Worm (Caenorhabditis elegans) whole organism, young adult: ENCODE results near the gene F15B9.6.
A peak's percentile ranks its signal among the peaks of the same experiment; 100 is the strongest.

ENCODE experiments used
- B0019.2 ChIP-seq: fragments of 200-800 bp; sonication (Bioruptor generic); conservative IDR thresholded peaks from 2 replicates; pipeline ENCODE4 v1.3.6; 2022; ENCODE audit warnings: missing genetic modification reagents, missing genetic modification characterization, missing compliant biosample characterization
- F10E7.11 ChIP-seq: sonication (generic microtip); optimal IDR thresholded peaks from 2 replicates; lab custom pipeline; 2017; ENCODE audit warnings: mild to moderate bottlenecking, missing genetic modification characterization, moderate library complexity, missing compliant biosample characterization
- F23B12.7 ChIP-seq: sonication (generic microtip); optimal IDR thresholded peaks from 2 replicates; lab custom pipeline; 2017; ENCODE audit warnings: missing genetic modification characterization, mild to moderate bottlenecking, missing compliant biosample characterization, antibody characterized with exemption, moderate library complexity; ENCODE audit not compliant: insufficient read depth
- F33H1.4 ChIP-seq: fragments of 200-800 bp; sonication (Bioruptor generic); IDR thresholded peaks from 2 replicates; pipeline ENCODE4 v1.3.6; 2022; ENCODE audit warnings: missing genetic modification reagents, missing genetic modification characterization, missing compliant biosample characterization
- K11D2.4 ChIP-seq: fragments of 200-800 bp; sonication (Bioruptor generic); IDR thresholded peaks from 2 replicates; pipeline ENCODE4 v1.3.6; 2022; ENCODE audit warnings: missing genetic modification reagents, missing genetic modification characterization, missing compliant biosample characterization
- Y67H2A.10 ChIP-seq: fragments of 200-800 bp; sonication (Bioruptor generic); conservative IDR thresholded peaks from 2 replicates; pipeline ENCODE4 v1.3.6; 2022; ENCODE audit warnings: missing genetic modification reagents, missing genetic modification characterization, missing compliant biosample characterization
- Y79H2A.3 ChIP-seq: fragments of 200-800 bp; sonication (Bioruptor generic); conservative IDR thresholded peaks from 2 replicates; pipeline ENCODE4 v1.3.6; 2022; ENCODE audit warnings: missing genetic modification reagents, missing genetic modification characterization, missing compliant biosample characterization
- ZK185.1 ChIP-seq: sonication (generic microtip); optimal IDR thresholded peaks from 2 replicates; lab custom pipeline; 2016; ENCODE audit warnings: mild to moderate bottlenecking, missing genetic modification characterization, missing compliant biosample characterization; ENCODE audit not compliant: poor library complexity, severe bottlenecking
- aptf-2 ChIP-seq: fragments of 200-800 bp; sonication (Bioruptor generic); conservative IDR thresholded peaks from 2 replicates; pipeline ENCODE4 v1.3.6; 2022; ENCODE audit warnings: missing genetic modification reagents, missing genetic modification characterization, missing compliant biosample characterization
- atf-7 ChIP-seq: sonication (generic microtip); optimal IDR thresholded peaks from 2 replicates; lab custom pipeline; 2017; ENCODE audit warnings: mild to moderate bottlenecking, missing genetic modification characterization, missing compliant biosample characterization
- athp-1 ChIP-seq: sonication (generic microtip); optimal IDR thresholded peaks from 2 replicates; lab custom pipeline; 2017; ENCODE audit warnings: mild to moderate bottlenecking, missing genetic modification characterization, missing compliant biosample characterization
- attf-6 ChIP-seq: fragments of 200-800 bp; sonication (Bioruptor generic); IDR thresholded peaks from 2 replicates; pipeline ENCODE4 v1.3.6; 2022; ENCODE audit warnings: missing genetic modification reagents, missing genetic modification characterization, missing compliant biosample characterization
- ceh-100 ChIP-seq: fragments of 200-800 bp; sonication (Bioruptor generic); IDR thresholded peaks from 2 replicates; pipeline ENCODE4 v1.3.6; 2022; ENCODE audit warnings: missing genetic modification reagents, missing genetic modification characterization, missing compliant biosample characterization
- ceh-27 ChIP-seq: fragments of 200-800 bp; sonication (Bioruptor generic); optimal IDR thresholded peaks from 2 replicates; lab custom pipeline; 2018; ENCODE audit warnings: mild to moderate bottlenecking, missing genetic modification characterization, moderate library complexity, missing compliant biosample characterization
- dpl-1 ChIP-seq: fragments of 150-350 bp; optimal IDR thresholded peaks from 2 replicates; lab custom pipeline; 2014; ENCODE audit warnings: missing biosample characterization, missing genetic modification reagents, missing genetic modification characterization
- efl-1 ChIP-seq: fragments of 150-350 bp; optimal IDR thresholded peaks from 2 replicates; lab custom pipeline; 2014; ENCODE audit warnings: missing biosample characterization, missing genetic modification reagents, missing genetic modification characterization
- egrh-3 ChIP-seq: fragments of 200-800 bp; sonication (Bioruptor generic); IDR thresholded peaks from 2 replicates; pipeline ENCODE4 v1.3.6; 2022; ENCODE audit warnings: missing genetic modification reagents, missing genetic modification characterization, missing compliant biosample characterization
- ets-4 ChIP-seq: fragments of 200-800 bp; sonication (Bioruptor generic); optimal IDR thresholded peaks from 2 replicates; lab custom pipeline; 2018; ENCODE audit warnings: mild to moderate bottlenecking, missing genetic modification characterization, missing compliant biosample characterization
- hlh-26 ChIP-seq: fragments of 200-800 bp; sonication (Bioruptor generic); conservative IDR thresholded peaks from 2 replicates; pipeline ENCODE4 v1.3.6; 2022; ENCODE audit warnings: missing genetic modification reagents, missing genetic modification characterization, missing compliant biosample characterization
- hmg-20 ChIP-seq: fragments of 200-800 bp; sonication (Bioruptor generic); IDR thresholded peaks from 2 replicates; pipeline ENCODE4 v1.3.6; 2022; ENCODE audit warnings: missing genetic modification reagents, missing genetic modification characterization, missing compliant biosample characterization
- lag-1 ChIP-seq: fragments of 200-800 bp; sonication (Bioruptor generic); IDR thresholded peaks from 2 replicates; pipeline ENCODE4 v1.3.6; 2022; ENCODE audit warnings: missing genetic modification reagents, missing genetic modification characterization, missing compliant biosample characterization
- lin-35 ChIP-seq, 3 experiments: fragments of 150-350 bp in 2 of 3; sonication (generic microtip) in 1 of 3; optimal IDR thresholded peaks; 2 replicates each; lab custom pipeline; 2014 to 2018; ENCODE audit warnings: missing biosample characterization in 3 of 3, missing genetic modification characterization in 3 of 3, missing genetic modification reagents in 3 of 3
- lin-40 ChIP-seq: sonication (generic microtip); optimal IDR thresholded peaks from 2 replicates; lab custom pipeline; 2016; ENCODE audit warnings: missing genetic modification characterization, mild to moderate bottlenecking, missing compliant biosample characterization, missing genotype, missing genetic modification reagents
- lin-54 ChIP-seq: fragments of 200-800 bp; sonication (Bioruptor generic); optimal IDR thresholded peaks from 2 replicates; lab custom pipeline; 2018; ENCODE audit warnings: mild to moderate bottlenecking, missing genetic modification characterization, missing compliant biosample characterization
- lsl-1 ChIP-seq: fragments of 200-800 bp; sonication (Bioruptor generic); optimal IDR thresholded peaks from 2 replicates; lab custom pipeline; 2018; ENCODE audit warnings: mild to moderate bottlenecking, missing genetic modification characterization, moderate library complexity, missing compliant biosample characterization
- madf-6 ChIP-seq: fragments of 200-800 bp; sonication (Bioruptor generic); IDR thresholded peaks from 2 replicates; pipeline ENCODE4 v1.3.6; 2022; ENCODE audit warnings: missing genetic modification reagents, missing genetic modification characterization, missing compliant biosample characterization
- mxl-1 ChIP-seq: sonication (generic microtip); optimal IDR thresholded peaks from 2 replicates; lab custom pipeline; 2016; ENCODE audit warnings: missing genetic modification characterization, missing compliant biosample characterization
- nfyb-1 ChIP-seq: fragments of 200-800 bp; sonication (Bioruptor generic); IDR thresholded peaks from 2 replicates; pipeline ENCODE4 v1.3.6; 2022; ENCODE audit warnings: missing genetic modification reagents, missing genetic modification characterization, missing compliant biosample characterization
- nhr-179 ChIP-seq: sonication (generic microtip); optimal IDR thresholded peaks from 2 replicates; lab custom pipeline; 2016; ENCODE audit warnings: mild to moderate bottlenecking, missing genetic modification characterization, missing compliant biosample characterization
- nhr-80 ChIP-seq: sonication (generic microtip); optimal IDR thresholded peaks from 2 replicates; lab custom pipeline; 2016; ENCODE audit warnings: missing genetic modification characterization, missing compliant biosample characterization
- nhr-90 ChIP-seq: sonication (generic microtip); optimal IDR thresholded peaks from 2 replicates; lab custom pipeline; 2016; ENCODE audit warnings: missing genotype, mild to moderate bottlenecking, missing genetic modification characterization, missing compliant biosample characterization
- pbrm-1 ChIP-seq: fragments of 200-800 bp; sonication (Bioruptor generic); IDR thresholded peaks from 2 replicates; pipeline ENCODE4 v1.3.6; 2022; ENCODE audit warnings: missing genetic modification reagents, missing genetic modification characterization, missing compliant biosample characterization
- snpc-1.1 ChIP-seq: sonication (generic microtip); optimal IDR thresholded peaks from 2 replicates; lab custom pipeline; 2017; ENCODE audit warnings: missing genetic modification characterization, mild to moderate bottlenecking, missing compliant biosample characterization, antibody characterized with exemption, moderate library complexity, missing genotype, missing genetic modification reagents; ENCODE audit not compliant: insufficient read depth
- snpc-4 ChIP-seq, 5 experiments: fragments of 150-350 bp in 1 of 5; sonication (generic microtip) in 4 of 5; optimal IDR thresholded peaks; 2 replicates each; lab custom pipeline; 2014 to 2018; ENCODE audit warnings: missing genetic modification characterization in 5 of 5, missing biosample characterization in 3 of 5, antibody characterized with exemption in 2 of 5, mild to moderate bottlenecking in 2 of 5, missing compliant biosample characterization in 2 of 5, missing genotype in 2 of 5, moderate library complexity in 2 of 5, missing genetic modification reagents in 1 of 5
- tlf-1 ChIP-seq: fragments of 200-800 bp; sonication (Bioruptor generic); optimal IDR thresholded peaks from 2 replicates; lab custom pipeline; 2018; ENCODE audit warnings: mild to moderate bottlenecking, missing genetic modification characterization, missing compliant biosample characterization
- unc-62 ChIP-seq: fragments of 150-350 bp; optimal IDR thresholded peaks from 2 replicates; lab custom pipeline; 2014; ENCODE audit warnings: missing biosample characterization, missing genetic modification reagents, missing genetic modification characterization
- ztf-18 ChIP-seq: sonication (generic microtip); optimal IDR thresholded peaks from 2 replicates; lab custom pipeline; 2016; ENCODE audit warnings: missing genotype, mild to moderate bottlenecking, missing genetic modification characterization, missing compliant biosample characterization
- ztf-22 ChIP-seq: fragments of 200-800 bp; sonication (Bioruptor generic); optimal IDR thresholded peaks from 2 replicates; lab custom pipeline; 2018; ENCODE audit warnings: mild to moderate bottlenecking, missing genetic modification characterization, moderate library complexity, missing compliant biosample characterization
- ztf-28 ChIP-seq: fragments of 200-800 bp; sonication (Bioruptor generic); IDR thresholded peaks from 2 replicates; pipeline ENCODE4 v1.3.6; 2022; ENCODE audit warnings: missing genetic modification reagents, missing genetic modification characterization, missing compliant biosample characterization
- ztf-6 ChIP-seq: fragments of 200-800 bp; sonication (Bioruptor generic); IDR thresholded peaks from 2 replicates; pipeline ENCODE4 v1.3.6; 2022; ENCODE audit warnings: missing genetic modification reagents, missing genetic modification characterization, missing compliant biosample characterization

The F15B9.6 gene

DNA sequence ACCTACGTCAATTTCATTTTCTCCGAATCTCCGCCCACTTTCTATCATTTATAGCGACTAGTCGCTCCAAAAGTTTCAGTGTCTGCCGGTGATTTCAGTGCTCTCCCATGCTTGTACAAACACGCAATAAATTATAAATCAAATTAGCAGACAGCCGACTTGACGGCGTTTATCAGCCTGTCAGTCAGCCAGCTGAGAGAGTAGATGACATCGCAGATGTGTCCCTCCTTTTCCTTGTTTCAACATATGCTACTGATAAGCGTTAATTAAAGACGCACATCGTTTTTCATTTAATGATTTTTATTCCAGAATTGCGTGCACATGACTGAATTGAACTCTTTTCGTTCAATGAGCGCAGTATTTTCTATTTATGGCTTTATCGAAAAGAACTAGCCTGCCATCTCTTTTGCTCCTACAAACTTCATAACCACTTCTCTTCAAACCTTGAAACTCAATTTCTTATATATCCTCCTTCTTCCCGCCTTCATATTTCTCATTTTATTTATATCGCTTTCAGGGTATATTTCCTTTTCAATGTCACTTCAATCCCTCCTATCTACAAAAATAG is 29.3 kb downstream of the F15B9.6 start, which contains the start of gene lap-2 (continued):
- TF ChIP-seq snpc-1.1 (tag; lab: Kevin White, UChicago) (no peak), efl-1 (GFP tag; lab: Kevin White, UChicago) (no peak), ceh-27 (GFP tag; lab: Kevin White, UChicago) (no peak), Y79H2A.3 (no peak), ztf-6 (GFP tag; lab: Robert Waterston, UW) (no peak), F10E7.11 (no peak), ZK185.1 (tag; lab: Kevin White, UChicago) (peak; percentile 46), mxl-1 (no peak), nhr-179 (tag; lab: Kevin White, UChicago) (no peak), ztf-18 (tag; lab: Kevin White, UChicago) (no peak), ztf-22 (GFP tag; lab: Kevin White, UChicago) (peak; percentile 33), ets-4 (GFP tag; lab: Kevin White, UChicago) (peak; percentile 64), lsl-1 (peak; percentile 16), attf-6 (GFP tag; lab: Robert Waterston, UW) (no peak), unc-62 (GFP tag; lab: Kevin White, UChicago) (peak; percentile 90), lin-35 (GFP tag; optimal IDR thresholded peaks at IDR 0.05; lab: Kevin White, UChicago) (no peak), tlf-1 (GFP tag; lab: Kevin White, UChicago) (peak; percentile 42), hlh-26 (GFP tag; lab: Robert Waterston, UW) (no peak), hmg-20 (GFP tag; lab: Robert Waterston, UW) (no peak), ztf-28 (GFP tag; lab: Robert Waterston, UW) (no peak), snpc-4 (GFP tag; optimal IDR thresholded peaks at IDR 0.05; lab: Kevin White, UChicago) (no peak), snpc-4 (tag; optimal IDR thresholded peaks at IDR 0.05; lab: Kevin White, UChicago) (peak in 1 of 4 experiments; percentile 26), K11D2.4 (0 out of 2 replicates have a peak, but pooled peaks have one; percentile 33), ceh-100 (GFP tag; lab: Robert Waterston, UW) (no peak), Y67H2A.10 (GFP tag; lab: Robert Waterston, UW) (no peak), nhr-90 (tag; lab: Kevin White, UChicago) (peak; percentile 46), lin-54 (no peak), nfyb-1 (GFP tag; lab: Robert Waterston, UW) (peak; percentile 62; the same call in 1 of the 2 replicates), lag-1 (GFP tag; lab: Robert Waterston, UW) (no peak)

DNA sequence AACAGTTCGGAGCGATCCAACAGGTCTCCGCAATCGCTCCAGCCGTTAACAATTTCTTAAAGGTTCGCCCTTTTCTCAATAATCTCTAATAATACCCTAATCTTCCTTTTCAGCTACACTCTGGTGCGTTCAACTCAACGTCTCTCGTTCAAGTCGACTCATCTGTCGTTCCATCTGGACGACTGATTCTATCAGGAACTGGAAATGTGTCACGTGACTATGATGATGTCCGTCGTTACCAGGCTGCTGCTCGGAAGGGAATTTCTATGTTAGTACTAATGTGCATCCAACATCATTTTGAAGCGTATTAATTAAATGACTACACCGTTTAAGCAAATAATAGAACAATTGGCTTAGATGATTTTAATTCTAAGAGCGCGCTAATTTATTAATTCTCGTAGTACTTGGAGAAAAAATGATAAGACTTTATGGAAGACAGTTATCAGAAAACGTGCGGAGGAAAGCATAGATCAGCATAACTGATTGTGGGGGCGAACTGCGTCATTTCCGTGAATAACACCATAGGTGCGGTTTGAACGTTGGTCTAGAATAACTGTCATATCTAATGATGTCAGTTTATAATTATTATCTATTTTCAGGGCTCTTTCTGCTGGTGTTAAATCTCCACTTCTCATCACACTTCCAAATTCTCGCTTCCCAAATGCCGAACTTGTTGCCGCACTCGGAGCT is 30.0 kb downstream of the F15B9.6 start:
- TF ChIP-seq pbrm-1 (GFP tag; lab: Robert Waterston, UW) = 0 out of 2 replicates have a peak, but pooled peaks have one; percentile 5
- peak; percentile 51 for TF ChIP-seq ets-4 (GFP tag; lab: Kevin White, UChicago)
- peak; percentile 31 for TF ChIP-seq nhr-80 (tag; lab: Kevin White, UChicago)
- TF ChIP-seq F33H1.4 (GFP tag; lab: Robert Waterston, UW) = no peak
- no peak for TF ChIP-seq egrh-3 (GFP tag; lab: Robert Waterston, UW)
- TF ChIP-seq atf-7 = peak; percentile 34

DNA sequence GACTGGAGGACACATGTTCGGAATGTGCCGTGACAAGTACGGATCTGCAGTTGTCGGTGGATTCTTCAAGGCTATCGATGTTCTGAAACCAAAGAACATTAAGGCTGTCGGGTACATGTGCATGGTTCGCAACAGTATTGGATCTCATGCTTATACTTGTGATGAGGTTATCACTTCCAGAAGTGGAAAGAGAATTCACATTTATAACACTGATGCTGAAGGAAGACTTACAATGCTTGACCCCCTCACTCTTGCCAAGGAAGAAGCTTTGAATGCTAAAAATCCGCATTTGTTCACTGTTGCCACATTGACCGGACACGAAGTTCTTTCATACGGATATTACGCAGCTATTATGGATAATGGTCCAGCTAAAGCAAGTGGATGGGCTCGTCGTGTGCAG is 31.1 kb downstream of the F15B9.6 start:
- TF ChIP-seq F23B12.7 = no peak
- no peak for TF ChIP-seq madf-6 (GFP tag; lab: Robert Waterston, UW)
- TF ChIP-seq nhr-179 (tag; lab: Kevin White, UChicago) = no peak
- no peak for TF ChIP-seq efl-1 (GFP tag; lab: Kevin White, UChicago)
- TF ChIP-seq aptf-2 (GFP tag; lab: Robert Waterston, UW) = no peak
- TF ChIP-seq dpl-1 (GFP tag; lab: Kevin White, UChicago) = no peak
- no peak for TF ChIP-seq lin-40 (tag; lab: Kevin White, UChicago)
- no peak for TF ChIP-seq B0019.2 (GFP tag; lab: Robert Waterston, UW)
- no peak for TF ChIP-seq athp-1 (tag; lab: Kevin White, UChicago)
